Fruit fly (Drosophila melanogaster) whole organism, prepupa: Measurements from ENCODE around the gene CycH.

Experiments used
- CG15336 ChIP-seq: fragments of 200-800 bp; sonication (Bioruptor generic); IDR thresholded peaks from 2 replicates; pipeline ENCODE4 v1.3.6; 2022; ENCODE audit warnings: missing biosample characterization, missing genetic modification characterization
- CG6276 ChIP-seq: fragments of 200-800 bp; sonication (Bioruptor generic); optimal IDR thresholded peaks from 2 replicates; lab custom pipeline; 2017; ENCODE audit warnings: missing biosample characterization, mild to moderate bottlenecking, missing genetic modification characterization
- Gug ChIP-seq: fragments of 200-800 bp; sonication (Bioruptor generic); IDR thresholded peaks from 2 replicates; pipeline ENCODE4 v1.3.6; 2022; ENCODE audit warnings: missing biosample characterization, missing genetic modification characterization
- Hr39 ChIP-seq: fragments of 200-800 bp; sonication (Bioruptor generic); optimal IDR thresholded peaks from 2 replicates; lab custom pipeline; 2016; ENCODE audit warnings: missing biosample characterization, missing genetic modification characterization
- OdsH ChIP-seq: fragments of 200-800 bp; sonication (Bioruptor generic); optimal IDR thresholded peaks from 3 replicates; lab custom pipeline; 2016; ENCODE audit warnings: missing biosample characterization, missing genetic modification characterization
- Sox15 ChIP-seq: fragments of 200-800 bp; sonication (Bioruptor generic); optimal IDR thresholded peaks from 3 replicates; lab custom pipeline; 2016; ENCODE audit warnings: missing biosample characterization, missing genetic modification characterization
- topi ChIP-seq: fragments of 200-800 bp; sonication (Bioruptor generic); optimal IDR thresholded peaks from 3 replicates; lab custom pipeline; 2016; ENCODE audit warnings: missing biosample characterization, missing genetic modification characterization

- no peak for TF ChIP-seq CG6276 (GFP tag; lab: Kevin White, UChicago)
- no peak for TF ChIP-seq Gug (GFP tag; lab: Robert Waterston, UW)
- TF ChIP-seq CG15336 = no peak
- TF ChIP-seq topi (GFP tag; lab: Kevin White, UChicago) = no peak
- TF ChIP-seq Sox15 (GFP tag; lab: Kevin White, UChicago) = no peak
- TF ChIP-seq Hr39 = no peak
- no peak for TF ChIP-seq OdsH (GFP tag; lab: Kevin White, UChicago)
Observed at dm6 chr3L:21830125-21830524, 8.3 kb downstream of the CycH start.
